Fruit fly (Drosophila melanogaster) whole organism, embryonic: ENCODE results near the gene IntS9.

ENCODE experiments used
- B-H1 ChIP-seq: fragments of 200-800 bp; sonication (Bioruptor generic); IDR thresholded peaks from 3 replicates; pipeline ENCODE4 v1.3.6; 2022; ENCODE audit warnings: missing biosample characterization, missing genetic modification characterization
- BEAF-32 ChIP-seq: fragments of 200-800 bp; sonication (Bioruptor generic); optimal IDR thresholded peaks from 3 replicates; lab custom pipeline; 2017; ENCODE audit warnings: missing biosample characterization, missing genetic modification characterization, mild to moderate bottlenecking, moderate library complexity, missing genetic modification reagents
- CG11456 ChIP-seq: fragments of 200-800 bp; sonication (Bioruptor generic); IDR thresholded peaks from 3 replicates; pipeline ENCODE4 v1.3.6; 2022; ENCODE audit warnings: missing biosample characterization, missing genetic modification characterization
- CG11696 ChIP-seq: fragments of 200-800 bp; sonication (Bioruptor generic); IDR thresholded peaks from 2 replicates; pipeline ENCODE4 v1.3.6; 2022; ENCODE audit warnings: missing biosample characterization, missing genetic modification characterization
- CG12219 ChIP-seq: fragments of 200-800 bp; sonication (Bioruptor generic); optimal IDR thresholded peaks from 3 replicates; lab custom pipeline; 2018; ENCODE audit warnings: missing biosample characterization, mild to moderate bottlenecking, missing genetic modification characterization
- CG12391 ChIP-seq: fragments of 200-800 bp; sonication (Bioruptor generic); optimal IDR thresholded peaks from 3 replicates; lab custom pipeline; 2018; ENCODE audit warnings: missing biosample characterization, mild to moderate bottlenecking, missing genetic modification characterization, moderate library complexity
- CG13296 ChIP-seq: fragments of 200-800 bp; sonication (Bioruptor generic); optimal IDR thresholded peaks from 3 replicates; lab custom pipeline; 2018; ENCODE audit warnings: missing biosample characterization, mild to moderate bottlenecking, missing genetic modification characterization
- CG13424 ChIP-seq: fragments of 200-800 bp; sonication (Bioruptor generic); optimal IDR thresholded peaks from 2 replicates; lab custom pipeline; 2019; ENCODE audit warnings: missing biosample characterization, mild to moderate bottlenecking, missing genetic modification characterization, moderate library complexity
- CG13775 ChIP-seq: fragments of 200-800 bp; sonication (Bioruptor generic); optimal IDR thresholded peaks from 3 replicates; lab custom pipeline; 2017; ENCODE audit warnings: missing biosample characterization, mild to moderate bottlenecking, missing genetic modification characterization
- CG14050 ChIP-seq: fragments of 200-800 bp; sonication (Bioruptor generic); IDR thresholded peaks from 3 replicates; pipeline ENCODE4 v1.3.6; 2022; ENCODE audit warnings: missing biosample characterization, missing genetic modification characterization
- CG1602 ChIP-seq: fragments of 200-800 bp; sonication (Bioruptor generic); optimal IDR thresholded peaks from 3 replicates; lab custom pipeline; 2016; ENCODE audit warnings: missing biosample characterization, missing genetic modification characterization
- CG1832 ChIP-seq: fragments of 200-800 bp; sonication (Bioruptor generic); optimal IDR thresholded peaks from 2 replicates; lab custom pipeline; 2017; ENCODE audit warnings: missing biosample characterization, mild to moderate bottlenecking, missing genetic modification characterization, inconsistent platforms
- CG2116 ChIP-seq: fragments of 200-800 bp; sonication (Bioruptor generic); optimal IDR thresholded peaks from 3 replicates; lab custom pipeline; 2018; ENCODE audit warnings: missing biosample characterization, mild to moderate bottlenecking, missing genetic modification characterization
- CG30403 ChIP-seq: fragments of 200-800 bp; sonication (Bioruptor generic); optimal IDR thresholded peaks from 3 replicates; lab custom pipeline; 2016; ENCODE audit warnings: missing biosample characterization, missing genetic modification characterization
- CG34422 ChIP-seq: fragments of 200-800 bp; sonication (Bioruptor generic); IDR thresholded peaks from 3 replicates; pipeline ENCODE4 v1.3.6; 2022; ENCODE audit warnings: missing biosample characterization, missing genetic modification characterization
- CG8944 ChIP-seq: fragments of 200-800 bp; sonication (Bioruptor generic); optimal IDR thresholded peaks from 3 replicates; lab custom pipeline; 2016; ENCODE audit warnings: missing biosample characterization, missing genetic modification characterization
- CG9932 ChIP-seq: fragments of 200-800 bp; sonication (Bioruptor generic); IDR thresholded peaks from 2 replicates; pipeline ENCODE4 v1.3.6; 2022; ENCODE audit warnings: missing biosample characterization, missing genetic modification characterization
- Dp ChIP-seq: fragments of 200-800 bp; sonication (Bioruptor generic); optimal IDR thresholded peaks from 2 replicates; lab custom pipeline; 2018; ENCODE audit warnings: missing biosample characterization, mild to moderate bottlenecking, missing genetic modification characterization, moderate library complexity
- E2f2 ChIP-seq: fragments of 200-800 bp; sonication (Bioruptor generic); IDR thresholded peaks from 2 replicates; pipeline ENCODE4 v1.3.6; 2022; ENCODE audit warnings: missing biosample characterization, missing genetic modification characterization
- GATAe ChIP-seq: fragments of 200-800 bp; sonication (Bioruptor generic); conservative IDR thresholded peaks from 2 replicates; pipeline ENCODE4 v1.3.6; 2022; ENCODE audit warnings: missing biosample characterization, missing genetic modification characterization
- HLH54F ChIP-seq: fragments of 200-800 bp; sonication (Bioruptor generic); optimal IDR thresholded peaks from 3 replicates; lab custom pipeline; 2016; ENCODE audit warnings: missing biosample characterization, missing genetic modification characterization
- Hr3 ChIP-seq: fragments of 200-800 bp; sonication (Bioruptor generic); optimal IDR thresholded peaks from 3 replicates; lab custom pipeline; 2016; ENCODE audit warnings: missing biosample characterization, missing genetic modification characterization
- Hr39 ChIP-seq: fragments of >200 bp; optimal IDR thresholded peaks from 2 replicates; lab custom pipeline; 2017
- Myb ChIP-seq: fragments of 200-800 bp; sonication (Bioruptor generic); optimal IDR thresholded peaks from 2 replicates; lab custom pipeline; 2016; ENCODE audit warnings: missing biosample characterization, missing genetic modification characterization
- NC2α ChIP-seq: fragments of 200-800 bp; sonication (Bioruptor generic); optimal IDR thresholded peaks from 2 replicates; lab custom pipeline; 2016; ENCODE audit warnings: missing biosample characterization, missing genetic modification characterization
- NC2β ChIP-seq: fragments of 200-800 bp; sonication (Bioruptor generic); optimal IDR thresholded peaks from 2 replicates; lab custom pipeline; 2016; ENCODE audit warnings: missing biosample characterization, missing genetic modification characterization
- NK7.1 ChIP-seq: fragments of 200-800 bp; sonication (Bioruptor generic); optimal IDR thresholded peaks from 3 replicates; lab custom pipeline; 2016; ENCODE audit warnings: missing biosample characterization, missing genetic modification characterization
- Nf-YC ChIP-seq: fragments of 200-800 bp; optimal IDR thresholded peaks from 3 replicates; lab custom pipeline; 2019; ENCODE audit warnings: missing biosample characterization, mild to moderate bottlenecking, missing genetic modification characterization, moderate library complexity
- Ptx1 ChIP-seq: fragments of 200-800 bp; sonication (Bioruptor generic); IDR thresholded peaks from 2 replicates; pipeline ENCODE4 v1.3.6; 2022; ENCODE audit warnings: missing biosample characterization, missing genetic modification characterization
- Scr ChIP-seq: fragments of 200-800 bp; sonication (Bioruptor generic); IDR thresholded peaks from 2 replicates; pipeline ENCODE4 v1.3.6; 2022; ENCODE audit warnings: missing biosample characterization, missing genetic modification characterization; ENCODE audit not compliant: partially characterized antibody
- Vsx1 ChIP-seq: fragments of 200-800 bp; sonication (Bioruptor generic); optimal IDR thresholded peaks from 2 replicates; lab custom pipeline; 2017; ENCODE audit warnings: missing biosample characterization, mild to moderate bottlenecking, missing genetic modification characterization, missing genetic modification reagents
- Xrp1 ChIP-seq: fragments of 200-800 bp; sonication (Bioruptor generic); IDR thresholded peaks from 2 replicates; pipeline ENCODE4 v1.3.6; 2022; ENCODE audit warnings: missing biosample characterization, missing genetic modification characterization
- ap ChIP-seq: fragments of 200-800 bp; sonication (Bioruptor generic); IDR thresholded peaks from 2 replicates; pipeline ENCODE4 v1.3.6; 2022; ENCODE audit warnings: missing biosample characterization, missing genetic modification characterization
- ase ChIP-seq: fragments of 200-800 bp; sonication (Bioruptor generic); IDR thresholded peaks from 3 replicates; pipeline ENCODE4 v1.3.6; 2022; ENCODE audit warnings: missing biosample characterization, missing genetic modification characterization
- bab2 ChIP-seq: fragments of 200-800 bp; sonication (Bioruptor generic); optimal IDR thresholded peaks from 2 replicates; lab custom pipeline; 2016; ENCODE audit warnings: missing biosample characterization, missing genetic modification characterization
- bigmax ChIP-seq: fragments of 200-800 bp; sonication (Bioruptor generic); optimal IDR thresholded peaks from 2 replicates; lab custom pipeline; 2018; ENCODE audit warnings: missing biosample characterization, mild to moderate bottlenecking, missing genetic modification characterization
- chm ChIP-seq: fragments of 200-800 bp; sonication (Bioruptor generic); IDR thresholded peaks from 2 replicates; pipeline ENCODE4 v1.3.6; 2022; ENCODE audit warnings: missing biosample characterization, missing genetic modification characterization
- dmrt11E ChIP-seq: fragments of 200-800 bp; sonication (Bioruptor generic); optimal IDR thresholded peaks from 3 replicates; lab custom pipeline; 2018; ENCODE audit warnings: missing biosample characterization, mild to moderate bottlenecking, missing genetic modification characterization, moderate library complexity
- ftz-f1 ChIP-seq: fragments of 200-800 bp; sonication (Bioruptor generic); optimal IDR thresholded peaks from 2 replicates; lab custom pipeline; 2016; ENCODE audit warnings: missing biosample characterization, missing genetic modification characterization
- hbn ChIP-seq: fragments of 200-800 bp; sonication (Bioruptor generic); IDR thresholded peaks from 2 replicates; pipeline ENCODE4 v1.3.6; 2022; ENCODE audit warnings: missing biosample characterization, missing genetic modification characterization; ENCODE audit not compliant: partially characterized antibody
- jigr1 ChIP-seq: fragments of 200-800 bp; sonication (Bioruptor generic); IDR thresholded peaks from 3 replicates; pipeline ENCODE4 v1.3.6; 2022; ENCODE audit warnings: missing biosample characterization, missing genetic modification characterization
- lola ChIP-seq, 3 experiments: fragments of >200 bp in 2 of 3; fragments of 200-800 bp in 1 of 3; sonication (Bioruptor generic) in 1 of 3; optimal IDR thresholded peaks; 2 replicates each; lab custom pipeline; 2017 to 2019; ENCODE audit warnings: missing biosample characterization in 3 of 3, missing genetic modification characterization in 3 of 3, mild to moderate bottlenecking in 1 of 3, moderate library complexity in 1 of 3
- org-1 ChIP-seq: fragments of 200-800 bp; sonication (Bioruptor generic); optimal IDR thresholded peaks from 2 replicates; lab custom pipeline; 2017; ENCODE audit warnings: missing biosample characterization, missing genetic modification characterization
- p53 ChIP-seq: fragments of 200-800 bp; sonication (Bioruptor generic); optimal IDR thresholded peaks from 2 replicates; lab custom pipeline; 2016; ENCODE audit warnings: missing biosample characterization, missing genetic modification characterization
- prd ChIP-seq, 3 experiments: fragments of >200 bp in 2 of 3; fragments of 200-800 bp in 1 of 3; sonication (Bioruptor generic) in 1 of 3; optimal IDR thresholded peaks in 2 of 3; IDR thresholded peaks in 1 of 3; 2 replicates in 2 of 3; 3 replicates in 1 of 3; pipeline versions ENCODE4 v1.3.6 to Lab custom; 2017 to 2022; ENCODE audit warnings: missing biosample characterization in 1 of 3, missing genetic modification characterization in 1 of 3
- scrt ChIP-seq: fragments of 200-800 bp; sonication (Bioruptor generic); optimal IDR thresholded peaks from 2 replicates; lab custom pipeline; 2018; ENCODE audit warnings: missing biosample characterization, mild to moderate bottlenecking, missing genetic modification characterization, moderate library complexity
- ssp ChIP-seq: fragments of 200-800 bp; sonication (Bioruptor generic); IDR thresholded peaks from 2 replicates; pipeline ENCODE4 v1.3.6; 2022; ENCODE audit warnings: missing biosample characterization, missing genetic modification characterization
- tll ChIP-seq, 2 experiments: fragments of 200-800 bp in 1 of 2; fragments of >200 bp in 1 of 2; sonication (Bioruptor generic) in 1 of 2; optimal IDR thresholded peaks; 2 replicates each; lab custom pipeline; 2017 to 2019; ENCODE audit warnings: missing biosample characterization in 2 of 2, missing genetic modification characterization in 2 of 2, mild to moderate bottlenecking in 1 of 2, moderate library complexity in 1 of 2
- unc-4 ChIP-seq: fragments of 200-800 bp; sonication (Bioruptor generic); IDR thresholded peaks from 2 replicates; pipeline ENCODE4 v1.3.6; 2022; ENCODE audit warnings: missing biosample characterization, missing genetic modification characterization; ENCODE audit not compliant: partially characterized antibody

The IntS9 gene

dm6 chr3L:16128481-16128972, 23.1 kb upstream of the IntS9 start, which contains the start of gene Pgm1 (continued):
- TF ChIP-seq CG30403 (GFP tag; lab: Kevin White, UChicago), result peak; percentile 85
- peak; percentile 79 for TF ChIP-seq NC2α (GFP tag; lab: Kevin White, UChicago)
- TF ChIP-seq unc-4, result no peak
- TF ChIP-seq CG13775, result peak; percentile 67
- no peak; the same call in 1 of the 2 replicates for TF ChIP-seq ssp (GFP tag; lab: Robert Waterston, UW)
- peak; percentile 87 for TF ChIP-seq HLH54F
- peak; percentile 81 for TF ChIP-seq ap (GFP tag; lab: Robert Waterston, UW)
- no peak for TF ChIP-seq Dp
- TF ChIP-seq scrt, result peak; percentile 80
- TF ChIP-seq CG1832 (GFP tag; lab: Kevin White, UChicago), result no peak
- TF ChIP-seq CG8944 (GFP tag; lab: Kevin White, UChicago), result peak; percentile 93
- TF ChIP-seq prd (optimal IDR thresholded peaks at IDR 0.05; lab: Kevin White, UChicago), result no peak
- TF ChIP-seq prd (GFP tag; IDR thresholded peaks at IDR 0.05; lab: Robert Waterston, UW), result peak; percentile 75
- TF ChIP-seq ase (GFP tag; lab: Robert Waterston, UW), result peak; percentile 28; the same call in 1 of the 3 replicates
- peak; percentile 61 for TF ChIP-seq CG34422 (GFP tag; lab: Robert Waterston, UW)
- TF ChIP-seq CG12219, result peak; percentile 84
- no peak for TF ChIP-seq Hr39
- TF ChIP-seq CG11696, result peak; percentile 56; the same call in 1 of the 2 replicates
- 0 out of 2 replicates have a peak, but pooled peaks have one; percentile 45 for TF ChIP-seq chm
- peak; percentile 61 for TF ChIP-seq CG14050 (GFP tag; lab: Robert Waterston, UW)
- TF ChIP-seq Nf-YC (tag; lab: Kevin White, UChicago), result peak; percentile 69
- TF ChIP-seq jigr1 (GFP tag; lab: Robert Waterston, UW), result peak; percentile 55; the same call in 1 of the 3 replicates
- peak; percentile 81 for TF ChIP-seq org-1 (GFP tag; lab: Kevin White, UChicago)
- peak; percentile 66 for TF ChIP-seq B-H1
- peak in 1 of 2 experiments; percentile 74 for TF ChIP-seq tll (GFP tag; optimal IDR thresholded peaks at IDR 0.05; lab: Kevin White, UChicago)
- TF ChIP-seq Myb (GFP tag; lab: Kevin White, UChicago), result peak; percentile 81
- TF ChIP-seq Ptx1 (GFP tag; lab: Robert Waterston, UW), result peak; percentile 82
- TF ChIP-seq dmrt11E (tag; lab: Kevin White, UChicago), result peak; percentile 69
- TF ChIP-seq CG13424, result peak; percentile 73
- peak; percentile 89 for TF ChIP-seq p53 (GFP tag; lab: Kevin White, UChicago)
- peak; percentile 51 for TF ChIP-seq Vsx1
- no peak for TF ChIP-seq BEAF-32 (GFP tag; lab: Kevin White, UChicago)
- peak; percentile 94 for TF ChIP-seq ftz-f1 (GFP tag; lab: Kevin White, UChicago)
- TF ChIP-seq CG2116 (GFP tag; lab: Kevin White, UChicago), result no peak
- peak; percentile 82 for TF ChIP-seq CG11456
- TF ChIP-seq CG9932, result no peak; the same call in 1 of the 2 replicates
- peak in 1 of 3 experiments; percentile 46 for TF ChIP-seq lola (GFP tag; optimal IDR thresholded peaks at IDR 0.05; lab: Kevin White, UChicago)
- no peak for TF ChIP-seq Scr (GFP tag; lab: Robert Waterston, UW)
- TF ChIP-seq GATAe (GFP tag; lab: Robert Waterston, UW), result peak; percentile 89
- TF ChIP-seq hbn (GFP tag; lab: Robert Waterston, UW), result no peak
- TF ChIP-seq bab2, result peak; percentile 91
- peak; percentile 53; the same call in 1 of the 2 replicates for TF ChIP-seq E2f2
- peak; percentile 85 for TF ChIP-seq NC2β
- peak; percentile 68 for TF ChIP-seq CG12391
- TF ChIP-seq bigmax (GFP tag; lab: Kevin White, UChicago), result no peak
- peak; percentile 73 for TF ChIP-seq CG1602
- peak; percentile 80 for TF ChIP-seq Hr3
- peak; percentile 90 for TF ChIP-seq NK7.1 (GFP tag; lab: Kevin White, UChicago)
- TF ChIP-seq Xrp1 (GFP tag; lab: Robert Waterston, UW), result peak; percentile 84
- TF ChIP-seq CG13296, result peak; percentile 86
